Fruit fly (Drosophila melanogaster) whole organism, embryonic: Measurements from ENCODE around the gene Tfb4.

Experiments used
- Bgb ChIP-seq: fragments of 200-800 bp; sonication (Bioruptor generic); IDR thresholded peaks from 2 replicates; pipeline ENCODE4 v1.3.6; 2022; ENCODE audit warnings: missing biosample characterization, missing genetic modification characterization; ENCODE audit not compliant: partially characterized antibody
- CG10462 ChIP-seq: fragments of 200-800 bp; sonication (Bioruptor generic); optimal IDR thresholded peaks from 2 replicates; lab custom pipeline; 2016; ENCODE audit warnings: missing biosample characterization, missing genetic modification characterization
- CG11723 ChIP-seq: fragments of 200-800 bp; sonication (Bioruptor generic); optimal IDR thresholded peaks from 2 replicates; lab custom pipeline; 2017; ENCODE audit warnings: missing biosample characterization, mild to moderate bottlenecking, missing genetic modification characterization
- CG1233 ChIP-seq: fragments of 200-800 bp; sonication (Bioruptor generic); optimal IDR thresholded peaks from 4 replicates; lab custom pipeline; 2018; ENCODE audit warnings: missing biosample characterization, mild to moderate bottlenecking, missing genetic modification characterization
- CG12744 ChIP-seq: fragments of 200-800 bp; sonication (Bioruptor generic); optimal IDR thresholded peaks from 2 replicates; lab custom pipeline; 2016; ENCODE audit warnings: missing biosample characterization, missing genetic modification characterization
- CG13296 ChIP-seq: fragments of 200-800 bp; sonication (Bioruptor generic); optimal IDR thresholded peaks from 3 replicates; lab custom pipeline; 2018; ENCODE audit warnings: missing biosample characterization, mild to moderate bottlenecking, missing genetic modification characterization
- CG1602 ChIP-seq: fragments of 200-800 bp; sonication (Bioruptor generic); optimal IDR thresholded peaks from 3 replicates; lab custom pipeline; 2016; ENCODE audit warnings: missing biosample characterization, missing genetic modification characterization
- CG16779 ChIP-seq: fragments of 200-800 bp; sonication (Bioruptor generic); IDR thresholded peaks from 2 replicates; pipeline ENCODE4 v1.3.6; 2022; ENCODE audit warnings: missing biosample characterization, missing genetic modification characterization
- CG17359 ChIP-seq: fragments of 200-800 bp; sonication (Bioruptor generic); optimal IDR thresholded peaks from 3 replicates; lab custom pipeline; 2018; ENCODE audit warnings: missing biosample characterization, mild to moderate bottlenecking, missing genetic modification characterization, moderate library complexity
- CG18619 ChIP-seq: fragments of 200-800 bp; sonication (Bioruptor generic); optimal IDR thresholded peaks from 3 replicates; lab custom pipeline; 2017; ENCODE audit warnings: missing biosample characterization, mild to moderate bottlenecking, missing genetic modification characterization
- CG2678 ChIP-seq: fragments of 200-800 bp; sonication (Bioruptor generic); optimal IDR thresholded peaks from 3 replicates; lab custom pipeline; 2019; ENCODE audit warnings: missing biosample characterization, mild to moderate bottlenecking, missing genetic modification characterization, moderate library complexity
- CG4328 ChIP-seq: fragments of 200-800 bp; sonication (Bioruptor generic); optimal IDR thresholded peaks from 3 replicates; lab custom pipeline; 2017; ENCODE audit warnings: missing biosample characterization, missing genetic modification reagents, missing genetic modification characterization
- CG5180 ChIP-seq: fragments of 200-800 bp; sonication (Bioruptor generic); optimal IDR thresholded peaks from 3 replicates; lab custom pipeline; 2017; ENCODE audit warnings: missing biosample characterization, missing genetic modification characterization, mild to moderate bottlenecking, moderate library complexity, missing genetic modification reagents
- CG6272 ChIP-seq: fragments of 200-800 bp; sonication (Bioruptor generic); IDR thresholded peaks from 2 replicates; pipeline ENCODE4 v1.3.6; 2022; ENCODE audit warnings: missing biosample characterization, missing genetic modification characterization
- CG7745 ChIP-seq: fragments of 200-800 bp; sonication (Bioruptor generic); optimal IDR thresholded peaks from 2 replicates; lab custom pipeline; 2018; ENCODE audit warnings: missing biosample characterization, mild to moderate bottlenecking, missing genetic modification characterization, moderate library complexity
- CG7839 ChIP-seq: fragments of 200-800 bp; sonication (Bioruptor generic); optimal IDR thresholded peaks from 3 replicates; lab custom pipeline; 2018; ENCODE audit warnings: missing biosample characterization, mild to moderate bottlenecking, missing genetic modification characterization, moderate library complexity
- CG8765 ChIP-seq: fragments of 200-800 bp; sonication (Bioruptor generic); IDR thresholded peaks from 2 replicates; pipeline ENCODE4 v1.3.6; 2022; ENCODE audit warnings: missing biosample characterization, missing genetic modification characterization
- CoRest ChIP-seq: fragments of 200-800 bp; sonication (Bioruptor generic); optimal IDR thresholded peaks from 3 replicates; lab custom pipeline; 2018; ENCODE audit warnings: missing biosample characterization, mild to moderate bottlenecking, missing genetic modification characterization, moderate library complexity
- Dbx ChIP-seq: fragments of 200-800 bp; sonication (Bioruptor generic); IDR thresholded peaks from 3 replicates; pipeline ENCODE4 v1.3.6; 2022; ENCODE audit warnings: missing biosample characterization, missing genetic modification characterization
- ERR ChIP-seq: fragments of 200-800 bp; sonication (Bioruptor generic); optimal IDR thresholded peaks from 2 replicates; lab custom pipeline; 2016; ENCODE audit warnings: missing biosample characterization, missing genetic modification characterization
- Elba2 ChIP-seq: fragments of 200-800 bp; sonication (Bioruptor generic); optimal IDR thresholded peaks from 3 replicates; lab custom pipeline; 2016; ENCODE audit warnings: missing biosample characterization, missing genetic modification characterization
- Ets65A ChIP-seq: fragments of 200-800 bp; sonication (Bioruptor generic); peaks from one replicate; lab custom pipeline; 2016; ENCODE audit warnings: missing biosample characterization, missing genetic modification characterization
- Max ChIP-seq: fragments of 200-800 bp; sonication (Bioruptor generic); optimal IDR thresholded peaks from 2 replicates; lab custom pipeline; 2016; ENCODE audit warnings: missing biosample characterization, mild to moderate bottlenecking, missing genetic modification characterization
- Med ChIP-seq: fragments of 200-800 bp; sonication (Bioruptor generic); peaks from one replicate; lab custom pipeline; 2016; ENCODE audit warnings: missing biosample characterization, missing genetic modification characterization, mild to moderate bottlenecking, inconsistent platforms, moderate library complexity
- Mes4 ChIP-seq: fragments of 200-800 bp; sonication (Bioruptor generic); optimal IDR thresholded peaks from 2 replicates; lab custom pipeline; 2016; ENCODE audit warnings: missing biosample characterization, missing genetic modification characterization
- Neu2 ChIP-seq: fragments of 200-800 bp; sonication (Bioruptor generic); optimal IDR thresholded peaks from 3 replicates; lab custom pipeline; 2016; ENCODE audit warnings: missing biosample characterization, missing genetic modification characterization, borderline replicate concordance
- Nf-YC ChIP-seq: fragments of 200-800 bp; optimal IDR thresholded peaks from 3 replicates; lab custom pipeline; 2019; ENCODE audit warnings: missing biosample characterization, mild to moderate bottlenecking, missing genetic modification characterization, moderate library complexity
- Tbp ChIP-seq: fragments of >200 bp; optimal IDR thresholded peaks from 2 replicates; lab custom pipeline; 2018; ENCODE audit warnings: missing biosample characterization, missing genetic modification characterization
- Xrp1 ChIP-seq: fragments of 200-800 bp; sonication (Bioruptor generic); IDR thresholded peaks from 2 replicates; pipeline ENCODE4 v1.3.6; 2022; ENCODE audit warnings: missing biosample characterization, missing genetic modification characterization
- ab ChIP-seq: fragments of 200-800 bp; sonication (Bioruptor generic); optimal IDR thresholded peaks from 2 replicates; lab custom pipeline; 2016; ENCODE audit warnings: missing biosample characterization, missing genetic modification characterization
- btn ChIP-seq: fragments of 200-800 bp; sonication (Bioruptor generic); optimal IDR thresholded peaks from 2 replicates; lab custom pipeline; 2016; ENCODE audit warnings: missing biosample characterization, missing genetic modification characterization
- crc ChIP-seq: fragments of 200-800 bp; sonication (Bioruptor generic); optimal IDR thresholded peaks from 2 replicates; lab custom pipeline; 2016; ENCODE audit warnings: missing biosample characterization, missing genetic modification characterization
- crp ChIP-seq, 2 experiments: fragments of 200-800 bp; sonication (Bioruptor generic); optimal IDR thresholded peaks; 2 replicates in 1 of 2; 3 replicates in 1 of 2; lab custom pipeline; 2017; ENCODE audit warnings: missing biosample characterization in 2 of 2, missing genetic modification characterization in 2 of 2, mild to moderate bottlenecking in 1 of 2, moderate library complexity in 1 of 2
- ems ChIP-seq: fragments of 200-800 bp; sonication (Bioruptor generic); optimal IDR thresholded peaks from 3 replicates; lab custom pipeline; 2016; ENCODE audit warnings: missing biosample characterization, missing genetic modification characterization
- esg ChIP-seq: fragments of 200-800 bp; sonication (Bioruptor generic); conservative IDR thresholded peaks from 2 replicates; pipeline ENCODE4 v1.3.6; 2022; ENCODE audit warnings: missing biosample characterization, missing genetic modification characterization
- ewg ChIP-seq: fragments of 200-800 bp; sonication (Bioruptor generic); optimal IDR thresholded peaks from 3 replicates; lab custom pipeline; 2017; ENCODE audit warnings: mild to moderate bottlenecking, missing biosample characterization, missing genetic modification reagents, missing genetic modification characterization
- eyg ChIP-seq: fragments of 200-800 bp; sonication (Bioruptor generic); optimal IDR thresholded peaks from 3 replicates; lab custom pipeline; 2016; ENCODE audit warnings: missing biosample characterization, missing genetic modification characterization
- fd96Cb ChIP-seq: fragments of 200-800 bp; sonication (Bioruptor generic); optimal IDR thresholded peaks from 2 replicates; lab custom pipeline; 2018; ENCODE audit warnings: missing biosample characterization, mild to moderate bottlenecking, missing genetic modification characterization, moderate library complexity
- hbn ChIP-seq: fragments of 200-800 bp; sonication (Bioruptor generic); IDR thresholded peaks from 2 replicates; pipeline ENCODE4 v1.3.6; 2022; ENCODE audit warnings: missing biosample characterization, missing genetic modification characterization; ENCODE audit not compliant: partially characterized antibody
- inv ChIP-seq: fragments of 200-800 bp; sonication (Bioruptor generic); IDR thresholded peaks from 2 replicates; pipeline ENCODE4 v1.3.6; 2022; ENCODE audit warnings: missing biosample characterization, missing genetic modification characterization; ENCODE audit not compliant: partially characterized antibody
- jumu ChIP-seq: fragments of 200-800 bp; sonication (Bioruptor generic); optimal IDR thresholded peaks from 3 replicates; lab custom pipeline; 2016; ENCODE audit warnings: missing biosample characterization, missing genetic modification characterization
- lov ChIP-seq, 2 experiments: fragments of 200-800 bp in 1 of 2; fragments of >200 bp in 1 of 2; sonication (Bioruptor generic) in 1 of 2; IDR thresholded peaks in 1 of 2; optimal IDR thresholded peaks in 1 of 2; 2 replicates in 1 of 2; 3 replicates in 1 of 2; pipeline versions ENCODE4 v1.3.6 to Lab custom; 2017 to 2022; ENCODE audit warnings: missing biosample characterization in 1 of 2, missing genetic modification characterization in 1 of 2
- nerfin-1 ChIP-seq: fragments of 200-800 bp; sonication (Bioruptor generic); optimal IDR thresholded peaks from 3 replicates; lab custom pipeline; 2019; ENCODE audit warnings: missing biosample characterization, mild to moderate bottlenecking, missing genetic modification characterization, moderate library complexity
- nerfin-2 ChIP-seq: fragments of 200-800 bp; sonication (Bioruptor generic); IDR thresholded peaks from 2 replicates; pipeline ENCODE4 v1.3.6; 2022; ENCODE audit warnings: missing biosample characterization, missing genetic modification characterization; ENCODE audit not compliant: partially characterized antibody
- pum ChIP-seq: fragments of 200-800 bp; sonication (Bioruptor generic); optimal IDR thresholded peaks from 2 replicates; lab custom pipeline; 2016; ENCODE audit warnings: missing biosample characterization, missing genetic modification characterization
- row ChIP-seq: fragments of 200-800 bp; sonication (Bioruptor generic); IDR thresholded peaks from 3 replicates; pipeline ENCODE4 v1.3.6; 2022; ENCODE audit warnings: missing biosample characterization, missing genetic modification characterization
- sqz ChIP-seq: fragments of 200-800 bp; sonication (Bioruptor generic); optimal IDR thresholded peaks from 3 replicates; lab custom pipeline; 2018; ENCODE audit warnings: missing biosample characterization, mild to moderate bottlenecking, missing genetic modification characterization
- sr ChIP-seq: fragments of 200-800 bp; sonication (Bioruptor generic); IDR thresholded peaks from 3 replicates; pipeline ENCODE4 v1.3.6; 2022; ENCODE audit warnings: missing biosample characterization, missing genetic modification characterization
- trem ChIP-seq: fragments of 200-800 bp; optimal IDR thresholded peaks from 3 replicates; lab custom pipeline; 2019; ENCODE audit warnings: missing biosample characterization, mild to moderate bottlenecking, missing genetic modification characterization, moderate library complexity
- tx ChIP-seq: fragments of 200-800 bp; sonication (Bioruptor generic); optimal IDR thresholded peaks from 2 replicates; lab custom pipeline; 2016; ENCODE audit warnings: missing biosample characterization, missing genetic modification characterization
- z ChIP-seq: fragments of 200-800 bp; sonication (Bioruptor generic); IDR thresholded peaks from 3 replicates; pipeline ENCODE4 v1.3.6; 2022; ENCODE audit warnings: missing biosample characterization, missing genetic modification characterization

Gene Tfb4

DNA sequence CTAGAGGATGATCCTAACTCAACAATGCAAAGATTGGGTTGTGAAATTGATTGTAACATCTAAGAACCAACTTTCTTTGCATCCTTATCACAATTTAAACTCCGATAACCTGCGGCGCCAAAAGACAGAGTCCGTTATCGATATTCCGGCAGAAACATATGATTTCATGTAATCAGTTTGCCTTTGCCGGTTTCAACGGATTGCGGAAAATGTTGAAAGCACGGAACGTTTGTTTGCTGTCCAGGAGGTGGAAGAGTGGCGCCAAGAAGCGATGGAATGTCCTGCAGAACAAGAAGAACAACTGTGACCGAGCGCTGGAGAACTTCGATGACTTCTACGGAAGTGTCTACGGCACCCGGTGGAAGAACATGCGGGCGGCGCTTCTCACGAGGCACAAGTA, 2.8 kb downstream of the Tfb4 start (continued):
- TF ChIP-seq CG7839 (tag; lab: Kevin White, UChicago) (no peak), CG1602 (GFP tag; lab: Kevin White, UChicago) (no peak), CG13296 (GFP tag; lab: Kevin White, UChicago) (no peak), CG4328 (GFP tag; lab: Kevin White, UChicago) (no peak), inv (no peak), Xrp1 (GFP tag; lab: Robert Waterston, UW) (no peak), lov (optimal IDR thresholded peaks at IDR 0.05; lab: Kevin White, UChicago) (no peak), lov (GFP tag; IDR thresholded peaks at IDR 0.05; lab: Robert Waterston, UW) (no peak), jumu (no peak), CG8765 (no peak), Bgb (GFP tag; lab: Robert Waterston, UW) (peak; percentile 43; the same call in 1 of the 2 replicates), Elba2 (GFP tag; lab: Kevin White, UChicago) (no peak), CG1233 (no peak), CG6272 (no peak), tx (no peak), nerfin-1 (tag; lab: Kevin White, UChicago) (no peak), CG11723 (GFP tag; lab: Kevin White, UChicago) (no peak), CG12744 (no peak), esg (no peak), sqz (no peak), CoRest (tag; lab: Kevin White, UChicago) (no peak), Max (GFP tag; lab: Kevin White, UChicago) (no peak), Med (GFP tag; lab: Kevin White, UChicago) (no peak), CG10462 (no peak), crc (GFP tag; lab: Kevin White, UChicago) (no peak), Nf-YC (tag; lab: Kevin White, UChicago) (no peak), CG17359 (tag; lab: Kevin White, UChicago) (no peak), hbn (peak; percentile 53; the same call in 1 of the 2 replicates), Mes4 (no peak), CG18619 (GFP tag; lab: Kevin White, UChicago) (no peak), ERR (GFP tag; lab: Kevin White, UChicago) (no peak), ewg (GFP tag; lab: Kevin White, UChicago) (no peak), eyg (GFP tag; lab: Kevin White, UChicago) (no peak), sr (GFP tag; lab: Robert Waterston, UW) (no peak), crp (GFP tag; optimal IDR thresholded peaks at IDR 0.05; lab: Kevin White, UChicago) (peak in 1 of 2 experiments; percentile 83), row (GFP tag; lab: Robert Waterston, UW) (no peak), fd96Cb (tag; lab: Kevin White, UChicago) (no peak), Dbx (GFP tag; lab: Robert Waterston, UW) (no peak), ems (GFP tag; lab: Kevin White, UChicago) (no peak), nerfin-2 (peak; percentile 74; the same call in 1 of the 2 replicates), CG2678 (tag; lab: Kevin White, UChicago) (no peak), Tbp (GFP tag; lab: Kevin White, UChicago) (no peak), pum (GFP tag; lab: Kevin White, UChicago) (no peak), Neu2 (GFP tag; lab: Kevin White, UChicago) (no peak), trem (no peak), Ets65A (GFP tag; lab: Kevin White, UChicago) (no peak), btn (GFP tag; lab: Kevin White, UChicago) (no peak), CG7745 (tag; lab: Kevin White, UChicago) (no peak), CG5180 (no peak), CG16779 (GFP tag; lab: Robert Waterston, UW) (no peak), z (GFP tag; lab: Robert Waterston, UW) (no peak), ab (GFP tag; lab: Kevin White, UChicago) (no peak)
